Fruit fly (Drosophila melanogaster) whole organism: ENCODE results near the gene Erk7.

Experiments
- Dll ChIP-seq: fragments of >200 bp; optimal IDR thresholded peaks from 2 replicates; lab custom pipeline; 2017
- EcR ChIP-seq, 2 experiments: fragments of >200 bp; optimal IDR thresholded peaks; 2 replicates each; lab custom pipeline; 2017; ENCODE audit warnings: missing biosample characterization in 2 of 2, missing genetic modification characterization in 2 of 2, missing genetic modification reagents in 2 of 2
- pan ChIP-seq: fragments of >200 bp; optimal IDR thresholded peaks from 2 replicates; lab custom pipeline; 2017
- psq ChIP-seq: fragments of >200 bp; optimal IDR thresholded peaks from 2 replicates; lab custom pipeline; 2017

- TF ChIP-seq Dll (lab: Kevin White, UChicago) (no peak), pan (lab: Kevin White, UChicago) (no peak), EcR (GFP tag; optimal IDR thresholded peaks at IDR 0.05; lab: Kevin White, UChicago) (no peak), psq (no peak)
Measured at dm6 chrX:9225137-9225536, 42.4 kb downstream of the Erk7 start, which contains the start of gene CG15370.
